Worm (Caenorhabditis elegans) whole organism, L3 larva: ENCODE measurements around the gene nekl-4.

Source experiments
- R02D3.7 ChIP-seq: fragments of 150-350 bp; optimal IDR thresholded peaks from 2 replicates; lab custom pipeline; 2014; ENCODE audit warnings: missing biosample characterization, missing genetic modification characterization
- ZK546.5 ChIP-seq: sonication (generic microtip); optimal IDR thresholded peaks from 2 replicates; lab custom pipeline; 2017; ENCODE audit warnings: missing biosample characterization, missing genetic modification characterization
- aly-2 ChIP-seq: fragments of 150-350 bp; optimal IDR thresholded peaks from 2 replicates; lab custom pipeline; 2014; ENCODE audit warnings: missing biosample characterization, missing genetic modification characterization
- ama-1 ChIP-seq: fragments of 150-350 bp; optimal IDR thresholded peaks from 2 replicates; lab custom pipeline; 2018
- ceh-16 ChIP-seq: sonication (generic microtip); optimal IDR thresholded peaks from 2 replicates; lab custom pipeline; 2017; ENCODE audit warnings: missing biosample characterization, missing genetic modification characterization
- ceh-28 ChIP-seq: fragments of 150-350 bp; optimal IDR thresholded peaks from 2 replicates; lab custom pipeline; 2014; ENCODE audit warnings: missing biosample characterization, missing genetic modification reagents, missing genetic modification characterization
- ceh-82 ChIP-seq: fragments of 150-350 bp; optimal IDR thresholded peaks from 2 replicates; lab custom pipeline; 2014; ENCODE audit warnings: missing biosample characterization, missing genetic modification characterization
- ceh-9 ChIP-seq: sonication (generic microtip); optimal IDR thresholded peaks from 2 replicates; lab custom pipeline; 2018; ENCODE audit warnings: missing biosample characterization, missing genetic modification characterization
- daf-12 ChIP-seq: fragments of 150-350 bp; optimal IDR thresholded peaks from 2 replicates; lab custom pipeline; 2014; ENCODE audit warnings: missing biosample characterization, missing genetic modification reagents, missing genetic modification characterization
- egl-27 ChIP-seq: sonication (generic microtip); optimal IDR thresholded peaks from 4 replicates; lab custom pipeline; 2017; ENCODE audit warnings: missing biosample characterization, missing genetic modification reagents, missing genetic modification characterization
- egl-5 ChIP-seq: fragments of 150-350 bp; optimal IDR thresholded peaks from 2 replicates; lab custom pipeline; 2017; ENCODE audit warnings: missing biosample characterization, missing genetic modification reagents, missing genetic modification characterization, inconsistent platforms
- elt-1 ChIP-seq: fragments of 150-350 bp; optimal IDR thresholded peaks from 2 replicates; lab custom pipeline; 2014; ENCODE audit warnings: missing biosample characterization, missing genetic modification characterization
- elt-2 ChIP-seq: sonication (generic microtip); optimal IDR thresholded peaks from 2 replicates; lab custom pipeline; 2016; ENCODE audit warnings: missing genetic modification reagents, mild to moderate bottlenecking, missing genetic modification characterization, missing compliant biosample characterization
- elt-3 ChIP-seq, 3 experiments: fragments of 150-350 bp in 1 of 3; sonication (generic microtip) in 2 of 3; optimal IDR thresholded peaks; 2 replicates in 2 of 3; 4 replicates in 1 of 3; lab custom pipeline; 2014 to 2017; ENCODE audit warnings: missing biosample characterization in 3 of 3, missing genetic modification characterization in 3 of 3
- eor-1 ChIP-seq, 2 experiments: fragments of 150-350 bp; optimal IDR thresholded peaks; 2 replicates each; lab custom pipeline; 2014 to 2018; ENCODE audit warnings: missing biosample characterization in 2 of 2, missing genetic modification characterization in 2 of 2
- fkh-10 ChIP-seq: sonication (generic microtip); optimal IDR thresholded peaks from 2 replicates; lab custom pipeline; 2017; ENCODE audit warnings: missing biosample characterization, missing genetic modification reagents, missing genetic modification characterization
- fkh-2 ChIP-seq: fragments of 150-350 bp; optimal IDR thresholded peaks from 2 replicates; lab custom pipeline; 2014; ENCODE audit warnings: missing biosample characterization, missing genetic modification reagents, missing genetic modification characterization
- fos-1 ChIP-seq: fragments of 150-350 bp; optimal IDR thresholded peaks from 2 replicates; lab custom pipeline; 2014; ENCODE audit warnings: missing biosample characterization, missing genetic modification characterization
- hmg-11 ChIP-seq: sonication (generic microtip); optimal IDR thresholded peaks from 2 replicates; lab custom pipeline; 2016; ENCODE audit warnings: missing genetic modification characterization, missing compliant biosample characterization
- jun-1 ChIP-seq: fragments of 150-350 bp; optimal IDR thresholded peaks from 2 replicates; lab custom pipeline; 2014; ENCODE audit warnings: missing biosample characterization, missing genetic modification reagents, missing genetic modification characterization
- lin-15B ChIP-seq: fragments of 150-350 bp; optimal IDR thresholded peaks from 2 replicates; lab custom pipeline; 2014; ENCODE audit warnings: missing biosample characterization, missing genetic modification characterization
- lin-39 ChIP-seq: fragments of 150-350 bp; optimal IDR thresholded peaks from 2 replicates; lab custom pipeline; 2018; ENCODE audit warnings: missing biosample characterization, missing genetic modification reagents, missing genetic modification characterization
- lsy-12 ChIP-seq: sonication (generic microtip); optimal IDR thresholded peaks from 2 replicates; lab custom pipeline; 2016; ENCODE audit warnings: mild to moderate bottlenecking, missing genetic modification characterization, missing compliant biosample characterization
- mdl-1 ChIP-seq: fragments of 150-350 bp; optimal IDR thresholded peaks from 2 replicates; lab custom pipeline; 2014; ENCODE audit warnings: missing biosample characterization, missing genetic modification characterization
- mml-1 ChIP-seq: fragments of 150-350 bp; sonication (generic microtip); optimal IDR thresholded peaks from 3 replicates; lab custom pipeline; 2014; ENCODE audit warnings: missing biosample characterization, missing genetic modification characterization
- nfya-1 ChIP-seq: sonication (generic microtip); optimal IDR thresholded peaks from 2 replicates; lab custom pipeline; 2017; ENCODE audit warnings: missing genetic modification characterization, mild to moderate bottlenecking, missing compliant biosample characterization, antibody characterized with exemption, moderate library complexity; ENCODE audit not compliant: insufficient read depth
- nhr-11 ChIP-seq: fragments of 150-350 bp; optimal IDR thresholded peaks from 2 replicates; lab custom pipeline; 2014; ENCODE audit warnings: missing biosample characterization, missing genetic modification characterization
- nhr-12 ChIP-seq: fragments of 150-350 bp; optimal IDR thresholded peaks from 2 replicates; lab custom pipeline; 2014; ENCODE audit warnings: missing biosample characterization, missing genetic modification characterization
- nhr-23 ChIP-seq: fragments of 150-350 bp; optimal IDR thresholded peaks from 2 replicates; lab custom pipeline; 2014; ENCODE audit warnings: missing biosample characterization, missing genetic modification reagents, missing genetic modification characterization
- nhr-237 ChIP-seq: fragments of 150-350 bp; optimal IDR thresholded peaks from 2 replicates; lab custom pipeline; 2014; ENCODE audit warnings: missing biosample characterization, missing genetic modification characterization
- nhr-25 ChIP-seq: sonication (generic microtip); optimal IDR thresholded peaks from 2 replicates; lab custom pipeline; 2017; ENCODE audit warnings: missing biosample characterization, missing genetic modification characterization
- nhr-28 ChIP-seq: fragments of 150-350 bp; optimal IDR thresholded peaks from 2 replicates; lab custom pipeline; 2014; ENCODE audit warnings: missing biosample characterization, missing genetic modification characterization
- nhr-43 ChIP-seq: sonication (generic microtip); optimal IDR thresholded peaks from 2 replicates; lab custom pipeline; 2016; ENCODE audit warnings: mild to moderate bottlenecking, missing genetic modification characterization, missing compliant biosample characterization; ENCODE audit not compliant: poor library complexity, severe bottlenecking
- nhr-67 ChIP-seq: fragments of 150-350 bp; optimal IDR thresholded peaks from 2 replicates; lab custom pipeline; 2014; ENCODE audit warnings: missing biosample characterization, missing genetic modification characterization
- nhr-76 ChIP-seq: fragments of 150-350 bp; sonication (generic microtip); optimal IDR thresholded peaks from 5 replicates; lab custom pipeline; 2014; ENCODE audit warnings: missing biosample characterization, missing genetic modification characterization
- nhr-77 ChIP-seq: fragments of 150-350 bp; optimal IDR thresholded peaks from 2 replicates; lab custom pipeline; 2014; ENCODE audit warnings: missing biosample characterization, missing genetic modification characterization
- pha-4 ChIP-seq: fragments of 150-350 bp; optimal IDR thresholded peaks from 2 replicates; lab custom pipeline; 2014; ENCODE audit warnings: missing biosample characterization, missing genetic modification reagents, missing genetic modification characterization
- pqm-1 ChIP-seq: fragments of 150-350 bp; optimal IDR thresholded peaks from 2 replicates; lab custom pipeline; 2017; ENCODE audit warnings: missing biosample characterization, missing genetic modification characterization, inconsistent platforms
- sea-2 ChIP-seq: fragments of 150-350 bp; sonication (generic microtip); optimal IDR thresholded peaks from 4 replicates; lab custom pipeline; 2014; ENCODE audit warnings: missing biosample characterization, missing genetic modification reagents, missing genetic modification characterization
- skn-1 ChIP-seq: fragments of 150-350 bp; optimal IDR thresholded peaks from 2 replicates; lab custom pipeline; 2014; ENCODE audit warnings: missing biosample characterization, missing genetic modification characterization
- snpc-4 ChIP-seq: fragments of 150-350 bp; optimal IDR thresholded peaks from 2 replicates; lab custom pipeline; 2014; ENCODE audit warnings: missing biosample characterization, missing genetic modification characterization
- tbx-2 ChIP-seq: sonication (generic microtip); optimal IDR thresholded peaks from 2 replicates; lab custom pipeline; 2016; ENCODE audit warnings: mild to moderate bottlenecking, missing genetic modification characterization, missing compliant biosample characterization
- unc-39 ChIP-seq: sonication (generic microtip); optimal IDR thresholded peaks from 4 replicates; lab custom pipeline; 2017; ENCODE audit warnings: missing biosample characterization, missing genetic modification characterization
- unc-62 ChIP-seq: fragments of 150-350 bp; sonication (generic microtip); optimal IDR thresholded peaks from 4 replicates; lab custom pipeline; 2014; ENCODE audit warnings: missing biosample characterization, missing genetic modification reagents, missing genetic modification characterization
- zag-1 ChIP-seq: fragments of 150-350 bp; optimal IDR thresholded peaks from 2 replicates; lab custom pipeline; 2014; ENCODE audit warnings: missing biosample characterization, missing genetic modification characterization
- ztf-11 ChIP-seq: fragments of 150-350 bp; optimal IDR thresholded peaks from 2 replicates; lab custom pipeline; 2014; ENCODE audit warnings: missing biosample characterization, missing genetic modification characterization
- ztf-4 ChIP-seq: fragments of 150-350 bp; optimal IDR thresholded peaks from 2 replicates; lab custom pipeline; 2014; ENCODE audit warnings: missing biosample characterization, missing genetic modification characterization

nekl-4 gene

ce11 chrIII:5503669-5504068 is 13.7 kb downstream of the nekl-4 start:
- TF ChIP-seq nhr-11 (no peak), ama-1 (lab: Kevin White, UChicago) (no peak), egl-27 (no peak), R02D3.7 (tag; lab: Kevin White, UChicago) (no peak), nhr-237 (tag; lab: Kevin White, UChicago) (no peak), eor-1 (tag; optimal IDR thresholded peaks at IDR 0.05; lab: Kevin White, UChicago) (no peak), pha-4 (tag; lab: Kevin White, UChicago) (no peak), lin-39 (tag; lab: Kevin White, UChicago) (no peak), hmg-11 (tag; lab: Kevin White, UChicago) (no peak), unc-39 (tag; lab: Kevin White, UChicago) (no peak), ztf-11 (tag; lab: Kevin White, UChicago) (no peak), ceh-28 (tag; lab: Kevin White, UChicago) (no peak)

- TF ChIP-seq ceh-82 (tag; lab: Kevin White, UChicago) (no peak), nhr-43 (tag; lab: Kevin White, UChicago) (peak; percentile 72), tbx-2 (tag; lab: Kevin White, UChicago) (no peak), ztf-4 (tag; lab: Kevin White, UChicago) (no peak), fkh-2 (tag; lab: Kevin White, UChicago) (no peak), ama-1 (lab: Kevin White, UChicago) (peak; percentile 44), nhr-11 (peak; percentile 8), lsy-12 (tag; lab: Kevin White, UChicago) (peak; percentile 39), ceh-9 (tag; lab: Kevin White, UChicago) (no peak), R02D3.7 (tag; lab: Kevin White, UChicago) (no peak), sea-2 (GFP tag; lab: Kevin White, UChicago) (no peak), nhr-12 (tag; lab: Kevin White, UChicago) (no peak), zag-1 (tag; lab: Kevin White, UChicago) (no peak), lin-39 (tag; lab: Kevin White, UChicago) (peak; percentile 29), eor-1 (tag; optimal IDR thresholded peaks at IDR 0.05; lab: Kevin White, UChicago) (no peak), nhr-237 (tag; lab: Kevin White, UChicago) (no peak), daf-12 (tag; lab: Kevin White, UChicago) (no peak), ZK546.5 (tag; lab: Kevin White, UChicago) (no peak), pqm-1 (tag; lab: Kevin White, UChicago) (peak; percentile 82), mml-1 (tag; lab: Kevin White, UChicago) (no peak), ztf-11 (tag; lab: Kevin White, UChicago) (no peak), aly-2 (no peak), nhr-67 (tag; lab: Kevin White, UChicago) (no peak), ceh-16 (tag; lab: Kevin White, UChicago) (no peak), mdl-1 (tag; lab: Kevin White, UChicago) (peak; percentile 41), nhr-76 (tag; lab: Kevin White, UChicago) (no peak), lin-15B (peak; percentile 19), snpc-4 (peak; percentile 39), nhr-77 (tag; lab: Kevin White, UChicago) (no peak), skn-1 (tag; lab: Kevin White, UChicago) (peak; percentile 57), nhr-25 (tag; lab: Kevin White, UChicago) (peak; percentile 63), egl-27 (no peak), jun-1 (tag; lab: Kevin White, UChicago) (peak; percentile 28), hmg-11 (tag; lab: Kevin White, UChicago) (peak; percentile 51), fos-1 (no peak), nhr-28 (tag; lab: Kevin White, UChicago) (no peak), pha-4 (tag; lab: Kevin White, UChicago) (peak; percentile 64), elt-1 (tag; lab: Kevin White, UChicago) (peak; percentile 92), elt-3 (tag; optimal IDR thresholded peaks at IDR 0.05; lab: Kevin White, UChicago) (no peak), nhr-23 (tag; lab: Kevin White, UChicago) (peak; percentile 85), elt-2 (tag; lab: Kevin White, UChicago) (peak; percentile 93), egl-5 (tag; lab: Kevin White, UChicago) (no peak), fkh-10 (GFP tag; lab: Kevin White, UChicago) (peak; percentile 53), unc-62 (GFP tag; lab: Kevin White, UChicago) (peak; percentile 3), unc-39 (tag; lab: Kevin White, UChicago) (no peak), ceh-28 (tag; lab: Kevin White, UChicago) (no peak), nfya-1 (tag; lab: Kevin White, UChicago) (peak; percentile 53)
Measured at ce11 chrIII:5502915-5503575, 14.3 kb downstream of the nekl-4 start.
